Fruit fly (Drosophila melanogaster) whole organism, pupa: ENCODE results near the gene CG8838.

Source experiments
- CG12605 ChIP-seq: fragments of 200-800 bp; sonication (Bioruptor generic); IDR thresholded peaks from 2 replicates; pipeline ENCODE4 v1.3.6; 2022; ENCODE audit warnings: missing biosample characterization, missing genetic modification characterization
- CG13204 ChIP-seq: fragments of 200-800 bp; sonication (Bioruptor generic); optimal IDR thresholded peaks from 2 replicates; lab custom pipeline; 2018; ENCODE audit warnings: missing biosample characterization, mild to moderate bottlenecking, missing genetic modification characterization, moderate library complexity
- CG14655 ChIP-seq: fragments of 200-800 bp; sonication (Bioruptor generic); optimal IDR thresholded peaks from 3 replicates; lab custom pipeline; 2017; ENCODE audit warnings: mild to moderate bottlenecking, missing biosample characterization, missing genetic modification reagents, missing genetic modification characterization
- CG32121 ChIP-seq: fragments of 200-800 bp; sonication (Bioruptor generic); IDR thresholded peaks from 2 replicates; pipeline ENCODE4 v1.3.6; 2022; ENCODE audit warnings: missing biosample characterization, missing genetic modification characterization
- CG34367 ChIP-seq: fragments of 200-800 bp; sonication (Bioruptor generic); optimal IDR thresholded peaks from 2 replicates; lab custom pipeline; 2018; ENCODE audit warnings: missing biosample characterization, mild to moderate bottlenecking, missing genetic modification characterization
- CG4496 ChIP-seq: fragments of 200-800 bp; sonication (Bioruptor generic); IDR thresholded peaks from 3 replicates; pipeline ENCODE4 v1.3.6; 2022; ENCODE audit warnings: missing biosample characterization, missing genetic modification characterization
- CG9948 ChIP-seq: fragments of 200-800 bp; sonication (Bioruptor generic); optimal IDR thresholded peaks from 2 replicates; lab custom pipeline; 2018; ENCODE audit warnings: missing biosample characterization, mild to moderate bottlenecking, missing genetic modification characterization, moderate library complexity
- Pif1B ChIP-seq: fragments of 200-800 bp; sonication (Bioruptor generic); optimal IDR thresholded peaks from 3 replicates; lab custom pipeline; 2016; ENCODE audit warnings: missing biosample characterization, missing genetic modification characterization
- fd96Ca ChIP-seq: fragments of 200-800 bp; sonication (Bioruptor generic); IDR thresholded peaks from 3 replicates; pipeline ENCODE4 v1.3.6; 2022; ENCODE audit warnings: missing biosample characterization, missing genetic modification characterization

- TF ChIP-seq CG32121 (GFP tag; lab: Robert Waterston, UW) (no peak), CG4496 (GFP tag; lab: Robert Waterston, UW) (no peak), CG12605 (GFP tag; lab: Robert Waterston, UW) (no peak), CG14655 (GFP tag; lab: Kevin White, UChicago) (no peak), CG9948 (tag; lab: Kevin White, UChicago) (no peak), Pif1B (no peak), CG13204 (GFP tag; lab: Kevin White, UChicago) (no peak), CG34367 (tag; lab: Kevin White, UChicago) (no peak), fd96Ca (GFP tag; lab: Robert Waterston, UW) (no peak)
Measured at dm6 chr2L:3397594-3398073, 40.2 kb downstream of the CG8838 start, which contains the start of gene CG34175.
